Fruit fly (Drosophila melanogaster): ENCODE measurements around the gene CG42371.

Gene CG42371

dm6 chr2L:2180120-2180539 is 36.9 kb downstream of the CG42371 start (continued):
- TF ChIP-seq CG11093 (GFP tag; IDR thresholded peaks at IDR 0.05), result peak; percentile 84
- TF ChIP-seq Dad (GFP tag; optimal IDR thresholded peaks at IDR 0.05), result peak; percentile 85
- TF ChIP-seq pzg (GFP tag; optimal IDR thresholded peaks at IDR 0.05), result no peak
- peak; percentile 84 for TF ChIP-seq Dbx (GFP tag; IDR thresholded peaks at IDR 0.05)
- TF ChIP-seq CG18262 (tag; optimal IDR thresholded peaks at IDR 0.05), result peak; percentile 93
- TF ChIP-seq Spps (tag; optimal IDR thresholded peaks at IDR 0.05), result peak; percentile 91
- no peak for TF ChIP-seq usp (GFP tag; optimal IDR thresholded peaks at IDR 0.05)
- no peak for TF ChIP-seq HmgD (GFP tag; optimal IDR thresholded peaks at IDR 0.05)
- peak; percentile 90 for TF ChIP-seq nerfin-1 (tag; optimal IDR thresholded peaks at IDR 0.05)
- peak; percentile 61 for TF ChIP-seq NFAT (GFP tag; IDR thresholded peaks at IDR 0.05)
- TF ChIP-seq CG2116 (GFP tag; optimal IDR thresholded peaks at IDR 0.05), result peak; percentile 20
- TF ChIP-seq gsb (GFP tag; IDR thresholded peaks at IDR 0.05), result peak; percentile 75
- peak; percentile 60 for TF ChIP-seq tx (GFP tag; optimal IDR thresholded peaks at IDR 0.05)
- TF ChIP-seq pum (GFP tag; optimal IDR thresholded peaks at IDR 0.05), result peak; percentile 74
- no peak for TF ChIP-seq Dfd (GFP tag; optimal IDR thresholded peaks at IDR 0.05)
- TF ChIP-seq Dip2 (GFP tag; IDR thresholded peaks at IDR 0.05), result 0 out of 2 replicates have a peak, but pooled peaks have one; percentile 19
- no peak for TF ChIP-seq CG15479 (GFP tag; optimal IDR thresholded peaks at IDR 0.05)
- TF ChIP-seq stwl (tag; optimal IDR thresholded peaks at IDR 0.05), result no peak
- no peak for TF ChIP-seq eve (GFP tag; optimal IDR thresholded peaks at IDR 0.05)
- peak; percentile 89 for TF ChIP-seq dati (GFP tag; IDR thresholded peaks at IDR 0.05)
- peak; percentile 92 for TF ChIP-seq Ptx1 (GFP tag; IDR thresholded peaks at IDR 0.05)
- TF ChIP-seq ttk (GFP tag; IDR thresholded peaks at IDR 0.05), result peak; percentile 91
- TF ChIP-seq lmd (GFP tag; IDR thresholded peaks at IDR 0.05), result peak; percentile 91
- TF ChIP-seq Ada2b (GFP tag; IDR thresholded peaks at IDR 0.05), result peak; percentile 91
- peak; percentile 9 for TF ChIP-seq zfh2 (GFP tag; optimal IDR thresholded peaks at IDR 0.05)
- no peak for TF ChIP-seq corto (GFP tag; optimal IDR thresholded peaks at IDR 0.05)
- 0 out of 3 replicates have a peak, but pooled peaks have one; percentile 59 for TF ChIP-seq C15 (GFP tag; IDR thresholded peaks at IDR 0.05)
- peak; percentile 74 for TF ChIP-seq CG17186 (GFP tag; optimal IDR thresholded peaks at IDR 0.05)
- peak; percentile 82 for TF ChIP-seq CG1024 (GFP tag; IDR thresholded peaks at IDR 0.05)
- no peak for TF ChIP-seq luna (GFP tag; optimal IDR thresholded peaks at IDR 0.05)
- no peak for TF ChIP-seq Kr (GFP tag; optimal IDR thresholded peaks at IDR 0.05)
- no peak for TF ChIP-seq nerfin-2 (GFP tag; IDR thresholded peaks at IDR 0.05; ENCODE audit: partially characterized antibody)
- no peak for TF ChIP-seq Neu2 (GFP tag; optimal IDR thresholded peaks at IDR 0.05; ENCODE audit: borderline replicate concordance)
- TF ChIP-seq Xrp1 (GFP tag; IDR thresholded peaks at IDR 0.05), result peak; percentile 94
- TF ChIP-seq B-H2 (GFP tag; optimal IDR thresholded peaks at IDR 0.05), result no peak
- TF ChIP-seq CG30403 (GFP tag; optimal IDR thresholded peaks at IDR 0.05), result peak; percentile 88
- peak; percentile 65; the same call in 1 of the 2 replicates for TF ChIP-seq CG17612 (GFP tag; IDR thresholded peaks at IDR 0.05)
- TF ChIP-seq ewg (GFP tag; optimal IDR thresholded peaks at IDR 0.05), result peak; percentile 85
- TF ChIP-seq Optix (GFP tag; IDR thresholded peaks at IDR 0.05), result peak; percentile 56; the same call in 2 of the 3 replicates
- no peak for TF ChIP-seq CG34376 (GFP tag; optimal IDR thresholded peaks at IDR 0.05)
- peak; percentile 60; the same call in 1 of the 2 replicates for TF ChIP-seq ham (GFP tag; IDR thresholded peaks at IDR 0.05)
- no peak for TF ChIP-seq zen2 (GFP tag; IDR thresholded peaks at IDR 0.05; ENCODE audit: partially characterized antibody)
- TF ChIP-seq D19B (GFP tag; optimal IDR thresholded peaks at IDR 0.05), result peak; percentile 21
- peak; percentile 96 for TF ChIP-seq CG10979 (tag; optimal IDR thresholded peaks at IDR 0.05)
- TF ChIP-seq gce (GFP tag; IDR thresholded peaks at IDR 0.05), result peak; percentile 89
- TF ChIP-seq CG43689 (GFP tag; IDR thresholded peaks at IDR 0.05), result peak; percentile 57; the same call in 1 of the 2 replicates
- TF ChIP-seq gt (GFP tag; IDR thresholded peaks at IDR 0.05), result peak; percentile 67
- no peak for TF ChIP-seq D (optimal IDR thresholded peaks at IDR 0.05)
- TF ChIP-seq D (GFP tag; optimal IDR thresholded peaks at IDR 0.05), result peak; percentile 92
- TF ChIP-seq crc (GFP tag; optimal IDR thresholded peaks at IDR 0.05), result peak; percentile 40
- peak; percentile 73 for TF ChIP-seq rib (GFP tag; IDR thresholded peaks at IDR 0.05)
- no peak for TF ChIP-seq CG1832 (GFP tag; optimal IDR thresholded peaks at IDR 0.05)

All from whole organism, embryonic.